Worm (Caenorhabditis elegans) whole organism, L4 larva: ENCODE measurements around the gene T22B2.1.

Source experiments
- D1046.2 ChIP-seq: fragments of 200-800 bp; sonication (Bioruptor generic); IDR thresholded peaks from 2 replicates; pipeline ENCODE4 v1.3.6; 2022; ENCODE audit warnings: missing genetic modification characterization, missing compliant biosample characterization
- F26F4.8 ChIP-seq: fragments of 200-800 bp; sonication (Bioruptor generic); conservative IDR thresholded peaks from 2 replicates; pipeline ENCODE4 v1.3.6; 2022; ENCODE audit warnings: missing genetic modification characterization, missing compliant biosample characterization
- Y48G9A.11 ChIP-seq: fragments of 200-800 bp; sonication (Bioruptor generic); IDR thresholded peaks from 2 replicates; pipeline ENCODE4 v1.3.6; 2022; ENCODE audit warnings: missing genetic modification reagents, missing genetic modification characterization, missing compliant biosample characterization
- Y5F2A.4 ChIP-seq: fragments of 200-800 bp; sonication (Bioruptor generic); optimal IDR thresholded peaks from 2 replicates; lab custom pipeline; 2018; ENCODE audit warnings: mild to moderate bottlenecking, missing genetic modification characterization, missing compliant biosample characterization
- aha-1 ChIP-seq: fragments of 150-350 bp; peaks from one replicate; lab custom pipeline; 2014; ENCODE audit warnings: missing biosample characterization, missing genetic modification characterization
- ama-1 ChIP-seq: fragments of 150-350 bp; optimal IDR thresholded peaks from 2 replicates; lab custom pipeline; 2014; ENCODE audit warnings: inconsistent platforms, mixed read lengths
- attf-4 ChIP-seq: sonication (generic microtip); optimal IDR thresholded peaks from 3 replicates; lab custom pipeline; 2017; ENCODE audit warnings: missing biosample characterization, missing genetic modification characterization
- ceh-20 ChIP-seq: fragments of 200-800 bp; sonication (Bioruptor generic); IDR thresholded peaks from 2 replicates; pipeline ENCODE4 v1.3.6; 2022; ENCODE audit warnings: missing genetic modification reagents, missing genetic modification characterization, missing compliant biosample characterization
- ceh-44 ChIP-seq: fragments of 200-800 bp; sonication (Bioruptor generic); IDR thresholded peaks from 2 replicates; pipeline ENCODE4 v1.3.6; 2022; ENCODE audit warnings: missing genetic modification reagents, missing genetic modification characterization, missing compliant biosample characterization
- ceh-62 ChIP-seq: sonication (generic microtip); optimal IDR thresholded peaks from 2 replicates; lab custom pipeline; 2017; ENCODE audit warnings: missing biosample characterization, missing genetic modification characterization
- ceh-82 ChIP-seq: sonication (generic microtip); optimal IDR thresholded peaks from 2 replicates; lab custom pipeline; 2017; ENCODE audit warnings: missing biosample characterization, missing genetic modification characterization
- ctbp-1 ChIP-seq: fragments of 200-800 bp; sonication (Bioruptor generic); IDR thresholded peaks from 2 replicates; pipeline ENCODE4 v1.3.6; 2022; ENCODE audit warnings: missing genetic modification reagents, missing genetic modification characterization, missing compliant biosample characterization
- daf-16 ChIP-seq, 3 experiments: sonication (generic microtip); optimal IDR thresholded peaks; 2 replicates each; lab custom pipeline; 2016 to 2017; ENCODE audit warnings: missing genetic modification characterization in 3 of 3, missing genetic modification reagents in 3 of 3, mild to moderate bottlenecking in 2 of 3, missing compliant biosample characterization in 2 of 3, missing biosample characterization in 1 of 3, moderate library complexity in 1 of 3
- dmd-8 ChIP-seq: fragments of 200-800 bp; sonication (Bioruptor generic); IDR thresholded peaks from 2 replicates; pipeline ENCODE4 v1.3.6; 2022; ENCODE audit warnings: missing genetic modification characterization, missing compliant biosample characterization
- duxl-1 ChIP-seq: sonication (generic microtip); optimal IDR thresholded peaks from 2 replicates; lab custom pipeline; 2016; ENCODE audit warnings: mild to moderate bottlenecking, missing genetic modification characterization, moderate library complexity, missing compliant biosample characterization; ENCODE audit not compliant: poor library complexity
- egl-43 ChIP-seq: fragments of 200-800 bp; sonication (Bioruptor generic); IDR thresholded peaks from 2 replicates; pipeline ENCODE4 v1.3.6; 2022; ENCODE audit warnings: missing genetic modification reagents, missing genetic modification characterization, missing compliant biosample characterization
- fkh-10 ChIP-seq: fragments of 150-350 bp; optimal IDR thresholded peaks from 2 replicates; lab custom pipeline; 2014; ENCODE audit warnings: missing biosample characterization, missing genetic modification reagents, missing genetic modification characterization
- lin-13 ChIP-seq: fragments of 150-350 bp; optimal IDR thresholded peaks from 2 replicates; lab custom pipeline; 2014; ENCODE audit warnings: missing biosample characterization, missing genetic modification reagents, missing genetic modification characterization
- lin-38 ChIP-seq: fragments of 200-800 bp; sonication (Bioruptor generic); IDR thresholded peaks from 2 replicates; pipeline ENCODE4 v1.3.6; 2022; ENCODE audit warnings: missing genetic modification reagents, missing genetic modification characterization, missing compliant biosample characterization
- lir-3 ChIP-seq: sonication (generic microtip); optimal IDR thresholded peaks from 2 replicates; lab custom pipeline; 2016; ENCODE audit warnings: mild to moderate bottlenecking, missing genetic modification characterization, missing compliant biosample characterization
- madf-5 ChIP-seq, 2 experiments: fragments of 200-800 bp; sonication (Bioruptor generic); IDR thresholded peaks; 2 replicates each; pipeline ENCODE4 v1.3.6; 2022; ENCODE audit warnings: missing compliant biosample characterization in 2 of 2, missing genetic modification characterization in 2 of 2
- nhr-11 ChIP-seq: fragments of 150-350 bp; optimal IDR thresholded peaks from 2 replicates; lab custom pipeline; 2014; ENCODE audit warnings: missing biosample characterization, missing genetic modification characterization
- nhr-25 ChIP-seq: sonication (generic microtip); optimal IDR thresholded peaks from 2 replicates; lab custom pipeline; 2017; ENCODE audit warnings: missing genetic modification characterization, mild to moderate bottlenecking, missing compliant biosample characterization, antibody characterized with exemption, moderate library complexity, borderline replicate concordance; ENCODE audit not compliant: insufficient read depth
- nhr-28 ChIP-seq: fragments of 150-350 bp; optimal IDR thresholded peaks from 2 replicates; lab custom pipeline; 2014; ENCODE audit warnings: missing biosample characterization, missing genetic modification characterization
- pha-4 ChIP-seq, 2 experiments: fragments of 150-350 bp in 1 of 2; fragments of 200-800 bp in 1 of 2; sonication (Bioruptor generic) in 1 of 2; IDR thresholded peaks in 1 of 2; optimal IDR thresholded peaks in 1 of 2; 2 replicates each; pipeline versions ENCODE4 v1.3.6 to Lab custom; 2014 to 2022; ENCODE audit warnings: missing genetic modification characterization in 2 of 2, missing genetic modification reagents in 2 of 2, missing biosample characterization in 1 of 2, missing compliant biosample characterization in 1 of 2
- php-3 ChIP-seq: fragments of 200-800 bp; sonication (Bioruptor generic); IDR thresholded peaks from 2 replicates; pipeline ENCODE4 v1.3.6; 2022; ENCODE audit warnings: missing genetic modification reagents, missing genetic modification characterization, missing compliant biosample characterization
- rbr-2 ChIP-seq: sonication (generic microtip); optimal IDR thresholded peaks from 2 replicates; lab custom pipeline; 2016; ENCODE audit warnings: missing genotype, missing genetic modification characterization, missing compliant biosample characterization
- set-16 ChIP-seq: fragments of 200-800 bp; sonication (Bioruptor generic); IDR thresholded peaks from 2 replicates; pipeline ENCODE4 v1.3.6; 2022; ENCODE audit warnings: missing genetic modification reagents, missing genetic modification characterization, missing compliant biosample characterization
- skn-1 ChIP-seq: fragments of 150-350 bp; optimal IDR thresholded peaks from 2 replicates; lab custom pipeline; 2014; ENCODE audit warnings: missing biosample characterization, missing genetic modification characterization
- snpc-1.2 ChIP-seq: fragments of 200-800 bp; sonication (Bioruptor generic); IDR thresholded peaks from 2 replicates; pipeline ENCODE4 v1.3.6; 2022; ENCODE audit warnings: missing genetic modification reagents, missing genetic modification characterization, missing compliant biosample characterization
- spr-1 ChIP-seq: sonication (generic microtip); optimal IDR thresholded peaks from 2 replicates; lab custom pipeline; 2016; ENCODE audit warnings: mild to moderate bottlenecking, missing genetic modification characterization, missing compliant biosample characterization
- unc-130 ChIP-seq: sonication (generic microtip); optimal IDR thresholded peaks from 2 replicates; lab custom pipeline; 2016; ENCODE audit warnings: missing genetic modification reagents, missing genetic modification characterization, missing compliant biosample characterization
- unc-62 ChIP-seq, 3 experiments: fragments of 150-350 bp in 1 of 3; sonication (generic microtip); optimal IDR thresholded peaks in 2 of 3; peaks in 1 of 3; 1 replicate in 1 of 3; 2 replicates in 2 of 3; lab custom pipeline; 2014 to 2017; ENCODE audit warnings: missing biosample characterization in 3 of 3, missing genetic modification characterization in 3 of 3, missing genetic modification reagents in 3 of 3, missing genotype in 1 of 3
- vab-7 ChIP-seq: fragments of 200-800 bp; sonication (Bioruptor generic); IDR thresholded peaks from 2 replicates; pipeline ENCODE4 v1.3.6; 2022; ENCODE audit warnings: missing genetic modification reagents, missing genetic modification characterization, missing compliant biosample characterization
- zfp-2 ChIP-seq: sonication (generic microtip); optimal IDR thresholded peaks from 2 replicates; lab custom pipeline; 2016; ENCODE audit warnings: mild to moderate bottlenecking, missing genetic modification characterization, missing compliant biosample characterization
- zip-11 ChIP-seq: fragments of 200-800 bp; sonication (Bioruptor generic); IDR thresholded peaks from 2 replicates; pipeline ENCODE4 v1.3.6; 2022; ENCODE audit warnings: missing genetic modification characterization, missing compliant biosample characterization

The T22B2.1 gene

ce11 chrX:3920747-3921146 is 5.1 kb upstream of the T22B2.1 start:
- TF ChIP-seq Y48G9A.11 (GFP tag; lab: Robert Waterston, UW) (no peak), unc-62 (GFP tag; optimal IDR thresholded peaks at IDR 0.05 in 1 of 2; lab: Kevin White, UChicago) (peak in 1 of 2 experiments; percentile 90), unc-62 (tag; optimal IDR thresholded peaks at IDR 0.05; lab: Kevin White, UChicago) (no peak), lin-38 (GFP tag; lab: Robert Waterston, UW) (no peak), ceh-62 (tag; lab: Kevin White, UChicago) (no peak), ctbp-1 (GFP tag; lab: Robert Waterston, UW) (no peak), snpc-1.2 (GFP tag; lab: Robert Waterston, UW) (no peak), unc-130 (GFP tag; lab: Kevin White, UChicago) (no peak), nhr-11 (tag; lab: Kevin White, UChicago) (no peak), aha-1 (tag; lab: Kevin White, UChicago) (peak; percentile 88)

DNA sequence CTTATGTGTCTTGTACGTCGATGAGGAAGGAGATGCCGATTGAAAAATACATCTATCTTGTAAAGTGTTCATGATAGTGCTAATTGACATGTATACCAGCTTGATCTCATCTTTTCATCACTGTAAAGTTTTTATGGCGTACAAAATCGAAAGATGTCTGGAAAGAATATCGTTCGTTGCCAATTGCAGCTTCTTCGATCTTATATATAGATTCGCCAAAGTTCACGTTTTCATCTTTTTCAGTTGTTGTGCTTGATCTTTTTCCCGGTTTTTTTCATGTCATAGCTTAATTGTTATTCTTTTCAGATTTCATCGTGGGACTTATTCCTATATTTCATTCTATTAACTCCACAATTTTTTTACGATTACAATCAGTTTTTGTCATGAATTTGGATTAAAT is 5.5 kb downstream of the T22B2.1 start, which contains the start of gene adt-3:
TSS of gene adt-3 (plus strand) at position 301 of the 400 bp plus-strand sequence.
- TF ChIP-seq vab-7 (GFP tag; lab: Robert Waterston, UW) (no peak), ceh-44 (no peak), D1046.2 (GFP tag; lab: Robert Waterston, UW) (no peak), spr-1 (no peak), zfp-2 (tag; lab: Kevin White, UChicago) (no peak), lir-3 (tag; lab: Kevin White, UChicago) (no peak), unc-130 (GFP tag; lab: Kevin White, UChicago) (no peak), nhr-25 (tag; lab: Kevin White, UChicago) (no peak), duxl-1 (tag; lab: Kevin White, UChicago) (no peak), rbr-2 (tag; lab: Kevin White, UChicago) (no peak)

- TF ChIP-seq unc-62 (GFP tag; optimal IDR thresholded peaks at IDR 0.05 in 1 of 2; lab: Kevin White, UChicago) (peak in 1 of 2 experiments; percentile 23), unc-62 (tag; optimal IDR thresholded peaks at IDR 0.05; lab: Kevin White, UChicago) (no peak), ceh-82 (tag; lab: Kevin White, UChicago) (no peak)
Measured at ce11 chrX:3932694-3933093, 6.8 kb downstream of the T22B2.1 start.

DNA sequence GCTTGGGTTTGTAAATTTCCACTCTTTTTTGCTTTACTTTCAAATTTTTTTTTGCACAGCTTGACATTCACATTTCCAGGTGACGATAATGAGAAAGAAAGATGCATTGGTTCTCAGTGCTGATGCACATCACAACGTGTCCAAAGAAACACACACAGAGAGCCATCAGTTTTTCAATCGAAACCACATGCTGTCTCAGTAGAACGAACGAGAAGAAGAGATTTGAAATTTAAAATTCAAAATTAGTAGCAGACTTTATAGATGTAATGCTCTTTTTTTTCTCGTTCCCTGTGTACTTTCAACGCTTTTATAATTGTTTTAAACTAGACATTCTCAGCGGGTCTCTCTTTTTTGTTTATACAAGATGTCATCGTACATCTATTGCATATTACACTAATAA is 11.6 kb downstream of the T22B2.1 start:
- TF ChIP-seq dmd-8 (GFP tag; lab: Robert Waterston, UW) = no peak
- no peak for TF ChIP-seq F26F4.8 (GFP tag; lab: Robert Waterston, UW)
- TF ChIP-seq php-3 (GFP tag; lab: Robert Waterston, UW) = no peak
- TF ChIP-seq unc-130 (GFP tag; lab: Kevin White, UChicago) = no peak

ce11 chrX:3937884-3938283 is 12.0 kb downstream of the T22B2.1 start:
- TF ChIP-seq aha-1 (tag; lab: Kevin White, UChicago) (peak; percentile 96), daf-16 (GFP tag; optimal IDR thresholded peaks at IDR 0.05; lab: Kevin White, UChicago) (no peak), daf-16 (tag; optimal IDR thresholded peaks at IDR 0.05; lab: Kevin White, UChicago) (no peak), ceh-20 (no peak), zip-11 (GFP tag; lab: Robert Waterston, UW) (no peak)

DNA sequence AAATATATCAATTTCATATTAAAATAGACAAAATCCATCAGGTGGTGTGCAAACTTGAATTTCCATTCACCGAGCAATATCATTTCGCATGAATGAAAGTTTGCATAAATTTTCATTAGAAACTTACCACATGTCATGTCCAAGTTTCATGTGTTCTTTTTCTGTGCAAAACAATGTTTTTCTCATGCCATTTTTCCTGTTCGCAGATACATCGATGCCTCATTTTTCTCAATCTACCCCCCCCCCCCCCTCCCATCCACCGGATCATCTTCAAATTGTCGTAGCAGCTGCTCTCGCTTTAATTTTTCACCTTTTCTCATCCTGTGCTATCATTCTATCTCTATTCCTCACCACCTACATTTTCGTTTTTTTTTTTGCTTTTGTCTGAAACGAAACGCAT is 13.1 kb downstream of the T22B2.1 start, which contains the start of gene T19D2.3:
TSS of gene T19D2.3 (plus strand) at position 301 of the 400 bp plus-strand sequence.
- TF ChIP-seq Y5F2A.4 (GFP tag; lab: Kevin White, UChicago) (no peak), ctbp-1 (GFP tag; lab: Robert Waterston, UW) (no peak)

- no peak for TF ChIP-seq nhr-11 (tag; lab: Kevin White, UChicago)
- 0 out of 2 replicates have a peak, but pooled peaks have one; percentile 26 for TF ChIP-seq D1046.2 (GFP tag; lab: Robert Waterston, UW)
- TF ChIP-seq madf-5 (GFP tag; IDR thresholded peaks at IDR 0.05; lab: Robert Waterston, UW) = no peak
- no peak for TF ChIP-seq attf-4
- TF ChIP-seq egl-43 (GFP tag; lab: Robert Waterston, UW) = no peak
- TF ChIP-seq unc-62 (GFP tag; optimal IDR thresholded peaks at IDR 0.05 in 1 of 2; lab: Kevin White, UChicago) = peak in 1 of 2 experiments; percentile 82
- no peak for TF ChIP-seq unc-62 (tag; optimal IDR thresholded peaks at IDR 0.05; lab: Kevin White, UChicago)
- TF ChIP-seq ama-1 (lab: Kevin White, UChicago) = no peak
- no peak for TF ChIP-seq lin-13 (GFP tag; lab: Kevin White, UChicago)
- no peak for TF ChIP-seq nhr-28 (tag; lab: Kevin White, UChicago)
- no peak for TF ChIP-seq fkh-10 (GFP tag; lab: Kevin White, UChicago)
- TF ChIP-seq F26F4.8 (GFP tag; lab: Robert Waterston, UW) = no peak
- TF ChIP-seq pha-4 (GFP tag; IDR thresholded peaks at IDR 0.05; lab: Robert Waterston, UW) = no peak
- TF ChIP-seq pha-4 (tag; optimal IDR thresholded peaks at IDR 0.05; lab: Kevin White, UChicago) = no peak
- TF ChIP-seq skn-1 (tag; lab: Kevin White, UChicago) = no peak
- TF ChIP-seq set-16 = no peak
Measured at ce11 chrX:3942267-3942666, 16.4 kb downstream of the T22B2.1 start, which contains the start of gene T19D2.13. Gene T19D2.13, minus strand, starts transcription at chrX:3942367.
